Fruit fly (Drosophila melanogaster): ENCODE data around the gene CG46467.

Gene CG46467

DNA sequence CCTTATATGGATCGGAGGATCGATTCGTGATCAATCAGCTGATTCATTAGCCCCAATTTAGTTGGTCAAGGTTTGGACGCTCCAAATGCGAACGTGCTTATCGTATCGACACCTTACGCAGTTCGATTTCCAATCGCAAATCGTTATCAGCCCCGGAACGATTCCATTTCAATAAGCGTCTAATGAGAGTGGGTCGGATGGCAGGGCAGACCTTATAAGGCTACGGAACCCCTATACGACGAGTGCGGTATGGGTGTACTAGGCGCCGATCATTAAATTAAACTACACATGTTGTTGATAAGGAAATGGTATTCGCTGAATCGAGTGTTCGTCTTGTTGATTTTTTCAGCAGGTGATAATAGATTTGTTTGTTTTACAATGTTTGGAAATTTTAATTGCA is 161.3 kb downstream of the CG46467 start:
- TF ChIP-seq noc (tag; optimal IDR thresholded peaks at IDR 0.05): no peak

All from whole organism, larva.